Fruit fly (Drosophila melanogaster) whole organism, prepupa: Measurements from ENCODE around the gene CG15201.

Source experiments
- CG10631 ChIP-seq: fragments of 200-800 bp; sonication (Bioruptor generic); optimal IDR thresholded peaks from 2 replicates; lab custom pipeline; 2016; ENCODE audit warnings: missing biosample characterization, missing genetic modification characterization
- CG11762 ChIP-seq: fragments of 200-800 bp; sonication (Bioruptor generic); optimal IDR thresholded peaks from 3 replicates; lab custom pipeline; 2016; ENCODE audit warnings: missing biosample characterization, missing genetic modification characterization; ENCODE audit not compliant: insufficient read depth
- CG11902 ChIP-seq: fragments of 200-800 bp; sonication (Bioruptor generic); optimal IDR thresholded peaks from 3 replicates; lab custom pipeline; 2016; ENCODE audit warnings: missing biosample characterization, missing genetic modification characterization
- CG1621 ChIP-seq: fragments of 200-800 bp; sonication (Bioruptor generic); optimal IDR thresholded peaks from 3 replicates; lab custom pipeline; 2018; ENCODE audit warnings: missing biosample characterization, mild to moderate bottlenecking, missing genetic modification characterization
- CG3032 ChIP-seq: fragments of 200-800 bp; optimal IDR thresholded peaks from 2 replicates; lab custom pipeline; 2019; ENCODE audit warnings: missing biosample characterization, mild to moderate bottlenecking, missing genetic modification characterization, moderate library complexity
- CG31627 ChIP-seq: fragments of 200-800 bp; sonication (Bioruptor generic); optimal IDR thresholded peaks from 3 replicates; lab custom pipeline; 2016; ENCODE audit warnings: missing biosample characterization, missing genetic modification characterization
- CG32006 ChIP-seq: fragments of 200-800 bp; sonication (Bioruptor generic); optimal IDR thresholded peaks from 3 replicates; lab custom pipeline; 2017; ENCODE audit warnings: missing biosample characterization, mild to moderate bottlenecking, missing genetic modification characterization
- CG34406 ChIP-seq: fragments of 200-800 bp; sonication (Bioruptor generic); optimal IDR thresholded peaks from 3 replicates; lab custom pipeline; 2016; ENCODE audit warnings: missing biosample characterization, missing genetic modification characterization
- CG3919 ChIP-seq: fragments of 200-800 bp; sonication (Bioruptor generic); optimal IDR thresholded peaks from 3 replicates; lab custom pipeline; 2016; ENCODE audit warnings: missing biosample characterization, missing genetic modification characterization
- CG6163 ChIP-seq: fragments of 200-800 bp; sonication (Bioruptor generic); IDR thresholded peaks from 3 replicates; pipeline ENCODE4 v1.3.6; 2022; ENCODE audit warnings: missing biosample characterization, missing genetic modification characterization
- CG6276 ChIP-seq: fragments of 200-800 bp; sonication (Bioruptor generic); optimal IDR thresholded peaks from 2 replicates; lab custom pipeline; 2017; ENCODE audit warnings: missing biosample characterization, mild to moderate bottlenecking, missing genetic modification characterization
- CG6792 ChIP-seq: fragments of 200-800 bp; sonication (Bioruptor generic); optimal IDR thresholded peaks from 3 replicates; lab custom pipeline; 2016; ENCODE audit warnings: missing biosample characterization, missing genetic modification characterization
- CG8119 ChIP-seq: fragments of 200-800 bp; sonication (Bioruptor generic); IDR thresholded peaks from 3 replicates; pipeline ENCODE4 v1.3.6; 2022; ENCODE audit warnings: missing biosample characterization, missing genetic modification characterization
- CG8632 ChIP-seq: fragments of 200-800 bp; sonication (Bioruptor generic); optimal IDR thresholded peaks from 3 replicates; lab custom pipeline; 2016; ENCODE audit warnings: missing biosample characterization, missing genetic modification characterization
- CG9139 ChIP-seq: fragments of 200-800 bp; sonication (Bioruptor generic); optimal IDR thresholded peaks from 3 replicates; lab custom pipeline; 2017; ENCODE audit warnings: missing biosample characterization, mild to moderate bottlenecking, missing genetic modification characterization
- Eip75B ChIP-seq: fragments of 200-800 bp; sonication (Bioruptor generic); optimal IDR thresholded peaks from 3 replicates; lab custom pipeline; 2016; ENCODE audit warnings: missing biosample characterization, missing genetic modification characterization
- Eip78C ChIP-seq: fragments of 200-800 bp; sonication (Bioruptor generic); peaks from one replicate; lab custom pipeline; 2016; ENCODE audit warnings: missing biosample characterization, missing genetic modification characterization
- Eip93F ChIP-seq: fragments of 200-800 bp; sonication (Bioruptor generic); optimal IDR thresholded peaks from 2 replicates; lab custom pipeline; 2016; ENCODE audit warnings: missing biosample characterization, mild to moderate bottlenecking, missing genetic modification characterization
- Ets21C ChIP-seq: fragments of 200-800 bp; sonication (Bioruptor generic); optimal IDR thresholded peaks from 3 replicates; lab custom pipeline; 2016; ENCODE audit warnings: missing biosample characterization, missing genetic modification characterization
- Ets96B ChIP-seq: fragments of 200-800 bp; optimal IDR thresholded peaks from 2 replicates; lab custom pipeline; 2019; ENCODE audit warnings: missing biosample characterization, mild to moderate bottlenecking, missing genetic modification characterization, moderate library complexity
- Gug ChIP-seq: fragments of 200-800 bp; sonication (Bioruptor generic); IDR thresholded peaks from 2 replicates; pipeline ENCODE4 v1.3.6; 2022; ENCODE audit warnings: missing biosample characterization, missing genetic modification characterization
- Hr39 ChIP-seq: fragments of 200-800 bp; sonication (Bioruptor generic); optimal IDR thresholded peaks from 2 replicates; lab custom pipeline; 2016; ENCODE audit warnings: missing biosample characterization, missing genetic modification characterization
- Lpt ChIP-seq: fragments of 200-800 bp; sonication (Bioruptor generic); optimal IDR thresholded peaks from 3 replicates; lab custom pipeline; 2016; ENCODE audit warnings: missing biosample characterization, missing genetic modification characterization
- Met ChIP-seq: fragments of 200-800 bp; sonication (Bioruptor generic); optimal IDR thresholded peaks from 3 replicates; lab custom pipeline; 2016; ENCODE audit warnings: missing biosample characterization, missing genetic modification characterization
- OdsH ChIP-seq: fragments of 200-800 bp; sonication (Bioruptor generic); optimal IDR thresholded peaks from 3 replicates; lab custom pipeline; 2016; ENCODE audit warnings: missing biosample characterization, missing genetic modification characterization
- Smox ChIP-seq: fragments of 200-800 bp; sonication (Bioruptor generic); optimal IDR thresholded peaks from 3 replicates; lab custom pipeline; 2016; ENCODE audit warnings: missing biosample characterization, missing genetic modification characterization
- Sox14 ChIP-seq: fragments of 200-800 bp; sonication (Bioruptor generic); optimal IDR thresholded peaks from 3 replicates; lab custom pipeline; 2016; ENCODE audit warnings: missing biosample characterization, missing genetic modification characterization
- achi ChIP-seq: fragments of 200-800 bp; sonication (Bioruptor generic); optimal IDR thresholded peaks from 3 replicates; lab custom pipeline; 2016; ENCODE audit warnings: missing biosample characterization, missing genetic modification characterization
- acj6 ChIP-seq: fragments of 200-800 bp; sonication (Bioruptor generic); optimal IDR thresholded peaks from 3 replicates; lab custom pipeline; 2016; ENCODE audit warnings: missing biosample characterization, missing genetic modification characterization
- cyc ChIP-seq: fragments of 200-800 bp; sonication (Bioruptor generic); optimal IDR thresholded peaks from 3 replicates; lab custom pipeline; 2016; ENCODE audit warnings: missing biosample characterization, missing genetic modification characterization
- dsx ChIP-seq: fragments of 200-800 bp; optimal IDR thresholded peaks from 3 replicates; lab custom pipeline; 2019; ENCODE audit warnings: missing biosample characterization, mild to moderate bottlenecking, missing genetic modification characterization, moderate library complexity; ENCODE audit not compliant: poor library complexity, severe bottlenecking
- esn ChIP-seq: fragments of 200-800 bp; sonication (Bioruptor generic); optimal IDR thresholded peaks from 2 replicates; lab custom pipeline; 2016; ENCODE audit warnings: missing biosample characterization, mild to moderate bottlenecking, missing genetic modification characterization, moderate library complexity
- fkh ChIP-seq: fragments of 200-800 bp; sonication (Bioruptor generic); optimal IDR thresholded peaks from 3 replicates; lab custom pipeline; 2017; ENCODE audit warnings: missing biosample characterization, mild to moderate bottlenecking, missing genetic modification characterization, moderate library complexity
- lz ChIP-seq: fragments of 200-800 bp; sonication (Bioruptor generic); optimal IDR thresholded peaks from 3 replicates; lab custom pipeline; 2016; ENCODE audit warnings: missing biosample characterization, missing genetic modification characterization
- net ChIP-seq: fragments of 200-800 bp; sonication (Bioruptor generic); optimal IDR thresholded peaks from 3 replicates; lab custom pipeline; 2016; ENCODE audit warnings: missing biosample characterization, missing genetic modification characterization
- pdm3 ChIP-seq: fragments of 200-800 bp; sonication (Bioruptor generic); optimal IDR thresholded peaks from 3 replicates; lab custom pipeline; 2016; ENCODE audit warnings: missing biosample characterization, missing genetic modification characterization
- ss ChIP-seq, 2 experiments: fragments of 200-800 bp; sonication (Bioruptor generic); optimal IDR thresholded peaks; 2 replicates in 1 of 2; 3 replicates in 1 of 2; lab custom pipeline; 2017 to 2018; ENCODE audit warnings: mild to moderate bottlenecking in 2 of 2, missing biosample characterization in 2 of 2, missing genetic modification characterization in 2 of 2, moderate library complexity in 1 of 2
- vri ChIP-seq: fragments of 200-800 bp; sonication (Bioruptor generic); optimal IDR thresholded peaks from 3 replicates; lab custom pipeline; 2016; ENCODE audit warnings: missing biosample characterization, mild to moderate bottlenecking, missing genetic modification characterization

CG15201 gene

DNA sequence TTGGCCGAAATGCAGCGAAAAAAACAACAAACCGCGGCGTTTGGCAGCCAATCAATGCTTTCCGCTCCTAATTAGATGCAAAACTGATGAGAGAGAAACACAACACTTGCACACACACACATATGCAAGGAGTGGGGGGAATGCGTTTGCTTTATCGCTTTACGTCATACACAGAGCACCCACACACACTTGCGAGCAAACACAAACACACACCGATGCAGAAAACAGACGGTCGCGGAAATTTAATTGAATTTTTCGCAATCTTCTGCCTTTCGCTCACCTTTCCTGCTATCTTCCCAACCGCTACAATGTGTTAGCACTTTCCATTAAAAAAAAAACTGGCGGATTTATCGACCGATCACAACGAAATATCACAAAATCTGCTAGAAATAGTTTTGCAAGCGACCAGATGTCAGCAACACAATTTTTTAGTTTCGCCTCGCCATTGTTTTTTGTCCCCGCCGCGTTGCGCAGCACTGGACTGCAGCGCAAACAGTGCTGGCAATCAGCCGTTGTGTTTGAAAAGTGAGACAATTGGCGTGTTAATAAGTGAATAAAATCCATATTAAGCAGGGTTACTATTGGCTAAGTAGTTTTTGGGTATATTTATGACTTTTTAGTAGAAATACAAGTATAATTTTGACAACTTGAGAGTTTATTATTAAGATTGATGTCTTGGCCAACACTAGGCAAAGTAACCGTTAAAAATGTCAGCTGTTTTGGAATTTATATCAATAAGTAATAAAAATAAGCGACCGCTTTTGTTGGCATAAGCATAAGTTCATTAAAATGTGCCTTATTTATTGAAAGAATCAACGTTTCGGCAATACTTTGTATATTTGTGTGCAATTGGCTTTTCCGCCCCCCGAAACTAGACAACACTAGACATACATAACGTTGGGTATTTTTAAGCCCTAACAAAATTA is 7.1 kb upstream of the CG15201 start, which contains the start of gene Klp10A (continued):
- TF ChIP-seq Smox (GFP tag; lab: Kevin White, UChicago) (no peak), Met (GFP tag; lab: Kevin White, UChicago) (peak; percentile 39), Eip75B (GFP tag; lab: Kevin White, UChicago) (no peak)

DNA sequence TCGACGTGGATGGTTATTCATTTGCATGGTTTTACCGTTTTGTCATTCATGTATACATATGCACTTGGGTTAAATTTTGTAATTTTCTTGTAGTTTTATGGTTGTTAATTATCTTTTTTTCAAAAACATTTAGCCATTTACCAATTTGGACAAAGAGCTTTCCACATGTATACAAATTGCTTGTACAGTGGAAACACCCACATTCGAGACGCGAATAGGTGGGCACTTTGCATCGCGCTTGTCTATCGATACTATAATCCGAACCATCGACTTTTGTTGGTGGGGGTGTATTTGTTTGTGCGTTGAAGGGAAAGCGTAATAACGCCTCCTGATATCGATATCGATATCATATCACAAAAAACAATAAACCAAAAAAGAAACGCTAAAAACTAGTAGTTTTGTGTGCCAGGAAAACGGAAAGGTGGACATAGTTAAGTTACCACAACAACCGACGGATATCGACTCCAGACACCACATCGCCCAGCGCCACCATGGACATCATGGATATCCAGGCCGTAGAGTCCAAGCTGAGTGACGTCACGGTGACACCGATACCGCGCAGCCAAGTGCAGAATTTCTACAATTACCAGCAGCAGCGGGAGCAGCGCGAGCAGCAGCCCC is 6.2 kb upstream of the CG15201 start, which contains the start of gene CDK2AP1:
TSS of gene CDK2AP1 (plus strand) at position 294 of the 621 bp plus-strand sequence.
- TF ChIP-seq CG8119 (GFP tag; lab: Robert Waterston, UW) (no peak), CG1621 (tag; lab: Kevin White, UChicago) (peak; percentile 74), CG32006 (GFP tag; lab: Kevin White, UChicago) (peak; percentile 7), achi (GFP tag; lab: Kevin White, UChicago) (no peak), OdsH (GFP tag; lab: Kevin White, UChicago) (peak; percentile 3), dsx (GFP tag; lab: Kevin White, UChicago) (peak; percentile 10), CG31627 (peak; percentile 36), Gug (GFP tag; lab: Robert Waterston, UW) (no peak), Eip78C (no peak), CG3919 (no peak), Ets96B (no peak), cyc (GFP tag; lab: Kevin White, UChicago) (peak; percentile 7), CG6792 (GFP tag; lab: Kevin White, UChicago) (no peak), CG11762 (no peak), lz (no peak), CG3032 (tag; lab: Kevin White, UChicago) (peak; percentile 30), ss (GFP tag; optimal IDR thresholded peaks at IDR 0.05; lab: Kevin White, UChicago) (no peak), CG9139 (GFP tag; lab: Kevin White, UChicago) (no peak), Eip93F (GFP tag; lab: Kevin White, UChicago) (no peak), CG10631 (GFP tag; lab: Kevin White, UChicago) (peak; percentile 12), net (no peak), pdm3 (peak; percentile 30), Lpt (GFP tag; lab: Kevin White, UChicago) (no peak), vri (GFP tag; lab: Kevin White, UChicago) (peak; percentile 18), acj6 (no peak), Eip75B (GFP tag; lab: Kevin White, UChicago) (no peak), CG11902 (no peak), fkh (GFP tag; lab: Kevin White, UChicago) (peak; percentile 6), Hr39 (GFP tag; lab: Kevin White, UChicago) (peak; percentile 34), Sox14 (GFP tag; lab: Kevin White, UChicago) (peak; percentile 54)
- TF ChIP-seq, all 60 proteins: peak for 13

DNA sequence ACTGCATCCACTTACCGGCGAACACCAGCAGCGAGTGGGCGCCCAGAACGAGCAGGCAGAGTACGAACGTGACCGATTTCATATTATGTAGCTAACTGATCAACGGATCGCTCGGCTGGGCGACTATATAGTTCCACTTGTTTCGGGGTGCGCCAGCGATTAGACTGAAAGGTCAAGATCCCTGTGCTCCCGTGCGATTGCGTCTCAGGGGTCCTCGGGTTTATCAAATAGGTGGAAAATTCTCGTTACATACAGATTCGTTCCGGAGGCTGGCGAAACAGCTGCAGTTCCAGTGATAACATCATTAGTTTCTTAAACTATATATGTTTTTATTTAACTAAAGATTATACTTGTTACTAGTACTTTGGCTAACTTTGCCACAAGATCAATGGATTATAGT is 3.8 kb upstream of the CG15201 start, which contains the start of gene ssp7:
TSS of gene ssp7 (minus strand) at position 101 of the 400 bp plus-strand sequence.
- TF ChIP-seq CG3919, result no peak
- no peak for TF ChIP-seq CG31627
- TF ChIP-seq achi (GFP tag; lab: Kevin White, UChicago), result no peak
- no peak for TF ChIP-seq dsx (GFP tag; lab: Kevin White, UChicago)
- TF ChIP-seq CG34406 (GFP tag; lab: Kevin White, UChicago), result no peak
- no peak for TF ChIP-seq Ets21C (GFP tag; lab: Kevin White, UChicago)
- TF ChIP-seq CG6276 (GFP tag; lab: Kevin White, UChicago), result no peak
- no peak for TF ChIP-seq CG8632 (GFP tag; lab: Kevin White, UChicago)
- TF ChIP-seq CG6163, result no peak
- TF ChIP-seq esn (GFP tag; lab: Kevin White, UChicago), result no peak
- TF ChIP-seq CG11762, result no peak
- TF ChIP-seq Lpt (GFP tag; lab: Kevin White, UChicago), result no peak
